Worm (Caenorhabditis elegans): ENCODE data around the gene srab-25.

The srab-25 gene

DNA sequence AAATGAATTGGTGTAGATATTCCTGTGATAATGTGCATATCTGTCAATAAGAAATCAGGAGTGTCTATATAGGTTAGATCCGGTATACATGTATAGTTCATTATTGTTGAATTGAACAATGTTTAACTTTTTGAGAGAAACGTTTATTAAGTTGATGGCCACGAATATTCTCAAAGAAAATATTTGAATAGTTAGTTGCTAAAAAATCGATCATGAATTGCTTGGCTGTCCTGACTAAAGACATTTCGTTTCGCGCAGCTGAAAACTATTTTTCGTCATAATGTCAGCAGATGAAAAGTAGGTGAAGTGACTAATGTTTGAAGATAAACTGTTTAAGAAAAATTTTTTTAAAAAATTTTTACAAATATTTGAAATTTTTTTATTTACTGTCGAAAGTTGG is 10.5 kb upstream of the srab-25 start, which contains the start of gene srh-199:
TSS of gene srh-199 (minus strand) at position 101 of the 400 bp plus-strand sequence.
- TF ChIP-seq nhr-19 (GFP tag; conservative IDR thresholded peaks at IDR 0.05) (no peak), pqm-1 (tag; optimal IDR thresholded peaks at IDR 0.05) (no peak), dpl-1 (GFP tag; optimal IDR thresholded peaks at IDR 0.05) (no peak), ceh-8 (GFP tag; optimal IDR thresholded peaks at IDR 0.05) (no peak), snu-23 (GFP tag; optimal IDR thresholded peaks at IDR 0.05) (no peak), lin-14 (GFP tag; optimal IDR thresholded peaks at IDR 0.05) (no peak), fos-1 (tag; optimal IDR thresholded peaks at IDR 0.05) (no peak), fkh-4 (tag; optimal IDR thresholded peaks at IDR 0.05; ENCODE audit: borderline replicate concordance) (no peak), vab-15 (tag; optimal IDR thresholded peaks at IDR 0.05) (no peak), aly-2 (tag; optimal IDR thresholded peaks at IDR 0.05) (no peak), ces-1 (GFP tag; optimal IDR thresholded peaks at IDR 0.05) (no peak), dsc-1 (tag; optimal IDR thresholded peaks at IDR 0.05) (no peak), nhr-28 (tag; optimal IDR thresholded peaks at IDR 0.05) (no peak), mef-2 (tag; optimal IDR thresholded peaks at IDR 0.05) (no peak), unc-30 (tag; optimal IDR thresholded peaks at IDR 0.05) (no peak), tbx-2 (tag; optimal IDR thresholded peaks at IDR 0.05) (no peak), jun-1 (tag; optimal IDR thresholded peaks at IDR 0.05) (no peak), nhr-71 (tag; optimal IDR thresholded peaks at IDR 0.05) (no peak)

DNA sequence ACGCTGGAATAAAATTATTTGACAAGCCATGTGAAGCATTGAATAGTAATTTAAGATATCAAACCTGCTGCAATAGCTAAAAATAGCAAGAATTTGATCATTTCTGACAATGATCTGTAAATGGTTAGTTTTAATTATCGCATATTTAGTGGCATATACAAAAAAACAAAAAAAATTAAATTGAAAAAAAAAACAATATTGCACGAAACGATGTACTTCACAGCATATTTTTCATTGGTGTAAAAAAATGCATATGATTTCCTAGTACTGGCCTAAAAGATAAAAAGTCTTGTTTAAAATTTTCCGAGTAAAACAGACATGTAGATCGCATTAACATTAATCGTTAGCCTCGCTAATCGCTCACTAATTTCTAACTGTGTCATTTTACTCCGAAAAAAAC is 8.1 kb upstream of the srab-25 start, which contains the start of gene ZK697.8:
TSS of gene ZK697.8 (minus strand) at position 101 of the 400 bp plus-strand sequence.
- TF ChIP-seq nhr-237 (tag; optimal IDR thresholded peaks at IDR 0.05) (no peak), ces-1 (GFP tag; optimal IDR thresholded peaks at IDR 0.05) (no peak), zip-4 (GFP tag; optimal IDR thresholded peaks at IDR 0.05) (no peak), C34B4.2 (tag; optimal IDR thresholded peaks at IDR 0.05) (no peak), jun-1 (tag; optimal IDR thresholded peaks at IDR 0.05) (no peak), mef-2 (tag; optimal IDR thresholded peaks at IDR 0.05) (no peak), nhr-71 (tag; optimal IDR thresholded peaks at IDR 0.05) (no peak), ceh-63 (GFP tag; optimal IDR thresholded peaks at IDR 0.05) (no peak), efl-3 (GFP tag; optimal IDR thresholded peaks at IDR 0.05) (no peak), nhr-28 (tag; optimal IDR thresholded peaks at IDR 0.05) (no peak), blmp-1 (tag; optimal IDR thresholded peaks at IDR 0.05) (no peak), nhr-85 (tag) (no peak), F16B12.6 (tag; optimal IDR thresholded peaks at IDR 0.05) (no peak), mep-1 (tag; optimal IDR thresholded peaks at IDR 0.05) (no peak), ceh-82 (tag; optimal IDR thresholded peaks at IDR 0.05) (no peak), irx-1 (tag; optimal IDR thresholded peaks at IDR 0.05) (no peak)

DNA sequence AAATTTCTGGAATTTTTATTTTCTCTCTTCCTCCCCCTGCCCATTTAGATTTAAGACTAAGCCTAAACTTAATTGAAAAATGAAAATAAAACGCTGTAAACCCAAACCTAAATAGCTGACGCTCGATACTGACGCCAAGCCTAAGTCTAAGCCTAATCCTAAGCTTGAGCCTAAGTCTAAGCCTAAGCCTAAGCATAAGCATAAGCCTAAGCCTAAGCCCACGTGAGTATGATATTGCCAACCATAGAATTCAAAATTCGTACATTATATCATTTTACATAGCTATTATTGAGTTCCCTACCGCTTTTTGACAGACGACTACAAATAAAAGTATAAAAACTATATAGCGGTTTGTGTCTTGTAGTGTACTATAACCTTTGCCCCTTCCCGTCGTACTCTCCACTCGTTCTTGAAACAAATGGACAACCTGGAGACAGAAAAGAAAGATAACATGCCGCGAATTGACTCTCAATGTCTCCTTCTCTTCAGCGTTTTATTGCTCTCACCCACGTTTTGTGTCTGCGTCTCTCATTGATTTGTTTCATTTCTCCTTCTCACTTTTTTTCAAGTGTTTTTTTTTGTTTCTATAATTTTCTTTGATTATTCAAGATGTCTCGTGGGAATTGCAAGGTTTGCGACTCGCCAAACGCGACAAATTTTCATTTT is 2.4 kb upstream of the srab-25 start, which contains the start of gene nhr-256:
TSS of gene nhr-256 (plus strand) at position 567 of the 666 bp plus-strand sequence.
- TF ChIP-seq Y116A8C.19 (tag; optimal IDR thresholded peaks at IDR 0.05; ENCODE audit: borderline replicate concordance) (no peak), sptf-1 (tag; optimal IDR thresholded peaks at IDR 0.05) (no peak), egl-27 (tag; optimal IDR thresholded peaks at IDR 0.05) (no peak), nhr-76 (tag; optimal IDR thresholded peaks at IDR 0.05) (no peak), isw-1 (GFP tag; IDR thresholded peaks at IDR 0.05) (no peak), efl-3 (GFP tag; optimal IDR thresholded peaks at IDR 0.05) (no peak), elt-2 (tag; optimal IDR thresholded peaks at IDR 0.05) (peak; percentile 85), nhr-90 (tag; optimal IDR thresholded peaks at IDR 0.05; ENCODE audit: poor library complexity) (peak; percentile 68), ztf-11 (tag; optimal IDR thresholded peaks at IDR 0.05) (no peak), skn-1 (tag; optimal IDR thresholded peaks at IDR 0.05) (peak; percentile 37), ceh-8 (GFP tag; optimal IDR thresholded peaks at IDR 0.05) (no peak), hlh-17 (GFP tag; optimal IDR thresholded peaks at IDR 0.05; ENCODE audit: borderline replicate concordance) (no peak), swsn-7 (tag; optimal IDR thresholded peaks at IDR 0.05) (peak; percentile 54), aly-2 (tag; optimal IDR thresholded peaks at IDR 0.05) (no peak), tbx-2 (tag; optimal IDR thresholded peaks at IDR 0.05) (peak; percentile 67), unc-130 (tag; optimal IDR thresholded peaks at IDR 0.05) (no peak), mdl-1 (tag; optimal IDR thresholded peaks at IDR 0.05) (peak in 1 of 2 experiments; percentile 71), nhr-237 (tag; optimal IDR thresholded peaks at IDR 0.05) (peak; percentile 49), tlp-1 (tag; optimal IDR thresholded peaks at IDR 0.05) (no peak), lin-39 (tag; optimal IDR thresholded peaks at IDR 0.05) (no peak), snpc-4 (tag; optimal IDR thresholded peaks at IDR 0.05) (peak; percentile 52), nhr-47 (tag; optimal IDR thresholded peaks at IDR 0.05) (peak; percentile 62), aha-1 (tag; optimal IDR thresholded peaks at IDR 0.05) (no peak), ceh-88 (GFP tag; IDR thresholded peaks at IDR 0.05) (no peak), nhr-85 (tag) (peak; percentile 84), dsc-1 (tag; optimal IDR thresholded peaks at IDR 0.05) (peak; percentile 40), zip-4 (GFP tag; optimal IDR thresholded peaks at IDR 0.05) (no peak)

All from whole organism, L1 larva.